Worm (Caenorhabditis elegans): ENCODE measurements around the gene srd-66.

The srd-66 gene

DNA sequence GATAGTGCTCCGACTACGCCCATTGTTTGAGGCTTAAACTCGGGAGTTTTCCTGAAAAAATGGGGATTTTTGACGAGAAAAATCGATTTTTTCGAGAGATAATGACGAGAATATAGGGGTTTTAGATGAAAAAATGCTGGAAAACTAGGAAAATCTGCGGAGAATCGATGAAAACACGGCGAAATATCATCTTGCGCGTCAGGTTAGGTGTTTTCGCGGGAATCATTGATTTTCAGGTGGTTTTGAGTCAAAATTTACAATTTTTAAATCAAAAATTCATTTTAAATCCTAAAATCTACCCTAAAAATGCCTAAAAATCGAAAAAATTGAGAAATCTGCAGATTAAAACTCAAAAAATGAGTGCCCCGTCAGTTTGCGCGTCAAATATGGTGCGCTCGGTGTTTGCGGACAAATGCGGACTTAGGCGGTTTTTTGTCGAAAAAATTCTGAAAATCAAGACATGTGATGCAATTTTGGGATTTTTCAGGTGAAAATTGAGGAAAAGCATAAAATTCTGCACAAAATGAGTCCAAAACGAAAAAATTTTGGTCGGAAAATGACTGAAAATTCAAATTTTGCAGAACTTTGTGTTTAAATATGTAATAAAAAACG is 20.4 kb downstream of the srd-66 start, which contains the start of gene mboa-6:
TSS of gene mboa-6 (minus strand) at position 51 of the 612 bp plus-strand sequence.
- TF ChIP-seq R02D3.7 (tag; optimal IDR thresholded peaks at IDR 0.05) (no peak), unc-55 (GFP tag; optimal IDR thresholded peaks at IDR 0.05) (peak; percentile 37)

DNA sequence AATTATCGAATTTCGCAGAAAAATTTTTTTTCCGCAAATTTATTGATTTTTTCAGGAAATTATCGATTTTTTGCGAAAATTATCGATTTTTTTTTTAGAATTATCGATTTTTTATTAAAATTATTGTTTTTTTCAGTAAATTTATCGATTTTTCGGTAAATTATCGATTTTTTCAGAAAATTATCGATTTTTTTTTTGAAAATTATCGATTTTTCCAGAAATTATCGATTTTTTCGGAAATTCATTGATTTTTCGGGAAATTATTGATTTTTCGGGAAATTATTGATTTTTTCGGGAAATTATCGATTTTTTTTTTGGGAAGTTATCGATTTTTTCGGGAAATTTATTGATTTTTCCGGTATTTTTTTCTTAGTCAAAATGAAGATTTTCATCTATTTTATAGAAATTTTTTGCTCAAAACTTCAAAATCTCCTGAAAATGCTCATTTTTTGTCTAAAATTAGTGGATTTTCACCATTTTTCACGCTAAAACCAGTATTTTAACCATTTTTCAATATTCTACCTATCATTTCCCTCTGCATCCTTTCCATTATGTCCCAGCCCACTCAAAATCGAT is 26.8 kb downstream of the srd-66 start:
- no peak for TF ChIP-seq C34F6.9 (tag; optimal IDR thresholded peaks at IDR 0.05)
- TF ChIP-seq unc-62 (GFP tag; optimal IDR thresholded peaks at IDR 0.05) = no peak
- TF ChIP-seq fos-1 (tag; optimal IDR thresholded peaks at IDR 0.05) = no peak
- TF ChIP-seq ama-1 (optimal IDR thresholded peaks at IDR 0.05) = no peak
- TF ChIP-seq snpc-4 (tag; optimal IDR thresholded peaks at IDR 0.05) = no peak
- no peak for TF ChIP-seq lin-11 (tag; optimal IDR thresholded peaks at IDR 0.05)
- no peak for TF ChIP-seq nhr-129 (tag; optimal IDR thresholded peaks at IDR 0.05)
- no peak for TF ChIP-seq ceh-82 (tag; optimal IDR thresholded peaks at IDR 0.05)
- TF ChIP-seq aly-2 (tag; optimal IDR thresholded peaks at IDR 0.05) = no peak
- no peak for TF ChIP-seq lsy-2 (tag; optimal IDR thresholded peaks at IDR 0.05)
- TF ChIP-seq nhr-21 (tag; optimal IDR thresholded peaks at IDR 0.05) = no peak
- TF ChIP-seq sma-9 (GFP tag; optimal IDR thresholded peaks at IDR 0.05) = no peak
- no peak for TF ChIP-seq sma-9 (tag; optimal IDR thresholded peaks at IDR 0.05)
- TF ChIP-seq nhr-10 (tag; optimal IDR thresholded peaks at IDR 0.05) = no peak
- no peak for TF ChIP-seq egl-27 (tag; optimal IDR thresholded peaks at IDR 0.05)
- no peak for TF ChIP-seq skn-1 (tag; optimal IDR thresholded peaks at IDR 0.05)
- TF ChIP-seq mab-5 (tag; optimal IDR thresholded peaks at IDR 0.05) = no peak
- TF ChIP-seq zag-1 (tag; optimal IDR thresholded peaks at IDR 0.05) = no peak
- no peak for TF ChIP-seq nhr-237 (tag; optimal IDR thresholded peaks at IDR 0.05)

ce11 chrIII:1951388-1951787 is 31.1 kb downstream of the srd-66 start, which contains the start of gene F53A3.7:
Gene F53A3.7, plus strand, starts transcription at chrIII:1951526.
- peak; percentile 23 to 31 for TF ChIP-seq lsy-2 (tag; optimal IDR thresholded peaks at IDR 0.05)
- TF ChIP-seq alr-1 (tag; optimal IDR thresholded peaks at IDR 0.05) = no peak
- TF ChIP-seq ztf-4 (tag; optimal IDR thresholded peaks at IDR 0.05) = no peak
- TF ChIP-seq ama-1 (optimal IDR thresholded peaks at IDR 0.05) = peak; percentile 15
- TF ChIP-seq nhr-12 (tag; optimal IDR thresholded peaks at IDR 0.05) = no peak
- peak; percentile 13 for TF ChIP-seq sem-4 (tag; optimal IDR thresholded peaks at IDR 0.05)

ce11 chrIII:1950236-1950635 is 32.2 kb downstream of the srd-66 start, which contains the start of the genes polh-1 and rps-22:
Gene polh-1, minus strand, starts transcription at chrIII:1950269.
Gene rps-22, plus strand, starts transcription at chrIII:1950535.
- no peak for TF ChIP-seq unc-62 (GFP tag; optimal IDR thresholded peaks at IDR 0.05)
- TF ChIP-seq aly-2 (tag; optimal IDR thresholded peaks at IDR 0.05) = no peak
- TF ChIP-seq sma-3 (GFP tag; optimal IDR thresholded peaks at IDR 0.05) = peak; percentile 85
- no peak for TF ChIP-seq ztf-11 (tag; optimal IDR thresholded peaks at IDR 0.05)
- no peak for TF ChIP-seq ztf-1 (GFP tag; conservative IDR thresholded peaks at IDR 0.05)
- peak; percentile 60 for TF ChIP-seq lin-39 (tag; optimal IDR thresholded peaks at IDR 0.05)
- TF ChIP-seq C34F6.9 (tag; optimal IDR thresholded peaks at IDR 0.05) = peak; percentile 95
- TF ChIP-seq ztf-4 (tag; optimal IDR thresholded peaks at IDR 0.05) = peak; percentile 50
- no peak for TF ChIP-seq nhr-11 (tag; optimal IDR thresholded peaks at IDR 0.05)
- peak; percentile 77 for TF ChIP-seq mab-5 (tag; optimal IDR thresholded peaks at IDR 0.05)
- no peak for TF ChIP-seq mbf-1 (tag; optimal IDR thresholded peaks at IDR 0.05)
- TF ChIP-seq Y55F3AM.14 (GFP tag; optimal IDR thresholded peaks at IDR 0.05) = no peak
- no peak for TF ChIP-seq elt-3 (tag; optimal IDR thresholded peaks at IDR 0.05)
- TF ChIP-seq ceh-82 (tag; optimal IDR thresholded peaks at IDR 0.05) = peak; percentile 70
- no peak for TF ChIP-seq peb-1 (tag; optimal IDR thresholded peaks at IDR 0.05)
- no peak for TF ChIP-seq unc-39 (tag; optimal IDR thresholded peaks at IDR 0.05)
- peak; percentile 86 for TF ChIP-seq nhr-21 (tag; optimal IDR thresholded peaks at IDR 0.05)
- TF ChIP-seq sma-9 (GFP tag; optimal IDR thresholded peaks at IDR 0.05) = peak; percentile 92
- no peak for TF ChIP-seq sma-9 (tag; optimal IDR thresholded peaks at IDR 0.05)
- TF ChIP-seq mdl-1 (tag; optimal IDR thresholded peaks at IDR 0.05) = no peak
- peak; percentile 64 for TF ChIP-seq blmp-1 (tag; optimal IDR thresholded peaks at IDR 0.05; ENCODE audit: insufficient read depth)
- peak; percentile 44 for TF ChIP-seq ceh-16 (tag; optimal IDR thresholded peaks at IDR 0.05)
- TF ChIP-seq sem-4 (tag; optimal IDR thresholded peaks at IDR 0.05) = peak; percentile 78
- TF ChIP-seq skn-1 (tag; optimal IDR thresholded peaks at IDR 0.05) = no peak
- TF ChIP-seq elt-1 (tag; optimal IDR thresholded peaks at IDR 0.05) = no peak
- TF ChIP-seq crh-2 (tag; optimal IDR thresholded peaks at IDR 0.05) = peak; percentile 95
- TF ChIP-seq lin-11 (tag; optimal IDR thresholded peaks at IDR 0.05) = peak; percentile 88
- peak; percentile 57 for TF ChIP-seq ZK546.5 (tag; optimal IDR thresholded peaks at IDR 0.05)
- peak; percentile 76 for TF ChIP-seq fos-1 (tag; optimal IDR thresholded peaks at IDR 0.05)
- TF ChIP-seq R02D3.7 (tag; optimal IDR thresholded peaks at IDR 0.05) = no peak
- TF ChIP-seq nhr-77 (tag; optimal IDR thresholded peaks at IDR 0.05) = no peak
- TF ChIP-seq alr-1 (tag; optimal IDR thresholded peaks at IDR 0.05) = no peak
- TF ChIP-seq lsy-2 (tag; optimal IDR thresholded peaks at IDR 0.05) = peak; percentile 77 to 95
- peak; percentile 80 for TF ChIP-seq nhr-6 (tag; optimal IDR thresholded peaks at IDR 0.05)
- peak; percentile 90 for TF ChIP-seq nhr-25 (tag; optimal IDR thresholded peaks at IDR 0.05)
- TF ChIP-seq nhr-10 (tag; optimal IDR thresholded peaks at IDR 0.05) = no peak
- no peak for TF ChIP-seq nhr-12 (tag; optimal IDR thresholded peaks at IDR 0.05)
- peak; percentile 77 for TF ChIP-seq zag-1 (tag; optimal IDR thresholded peaks at IDR 0.05)
- TF ChIP-seq unc-55 (GFP tag; optimal IDR thresholded peaks at IDR 0.05) = peak; percentile 98
- TF ChIP-seq ama-1 (optimal IDR thresholded peaks at IDR 0.05) = peak; percentile 72
